Fruit fly (Drosophila melanogaster) whole organism, embryonic: ENCODE results near the gene CG8369.
A peak's percentile ranks its signal among the peaks of the same experiment; 100 is the strongest.

Experiments
- Blimp-1 ChIP-seq: fragments of 200-800 bp; sonication (Bioruptor generic); optimal IDR thresholded peaks from 3 replicates; lab custom pipeline; 2018; ENCODE audit warnings: missing biosample characterization, missing genetic modification characterization, mild to moderate bottlenecking, moderate library complexity, missing genetic modification reagents
- Bteb2 ChIP-seq: fragments of 200-800 bp; sonication (Bioruptor generic); optimal IDR thresholded peaks from 2 replicates; lab custom pipeline; 2016; ENCODE audit warnings: missing biosample characterization, missing genetic modification characterization
- CG13894 ChIP-seq: fragments of 200-800 bp; sonication (Bioruptor generic); optimal IDR thresholded peaks from 3 replicates; lab custom pipeline; 2018; ENCODE audit warnings: missing biosample characterization, mild to moderate bottlenecking, missing genetic modification characterization, moderate library complexity
- CG14014 ChIP-seq: fragments of 200-800 bp; sonication (Bioruptor generic); IDR thresholded peaks from 2 replicates; pipeline ENCODE4 v1.3.6; 2022; ENCODE audit warnings: missing biosample characterization, missing genetic modification characterization
- CG14860 ChIP-seq: fragments of 200-800 bp; sonication (Bioruptor generic); IDR thresholded peaks from 3 replicates; pipeline ENCODE4 v1.3.6; 2022; ENCODE audit warnings: missing biosample characterization, missing genetic modification characterization; ENCODE audit not compliant: partially characterized antibody
- CG15479 ChIP-seq: fragments of 200-800 bp; sonication (Bioruptor generic); optimal IDR thresholded peaks from 3 replicates; lab custom pipeline; 2019; ENCODE audit warnings: missing biosample characterization, mild to moderate bottlenecking, missing genetic modification characterization, moderate library complexity
- CG15696 ChIP-seq: fragments of 200-800 bp; sonication (Bioruptor generic); optimal IDR thresholded peaks from 2 replicates; lab custom pipeline; 2019; ENCODE audit warnings: missing biosample characterization, mild to moderate bottlenecking, missing genetic modification characterization, moderate library complexity
- CG1602 ChIP-seq: fragments of 200-800 bp; sonication (Bioruptor generic); optimal IDR thresholded peaks from 3 replicates; lab custom pipeline; 2016; ENCODE audit warnings: missing biosample characterization, missing genetic modification characterization
- CG1832 ChIP-seq: fragments of 200-800 bp; sonication (Bioruptor generic); optimal IDR thresholded peaks from 2 replicates; lab custom pipeline; 2017; ENCODE audit warnings: missing biosample characterization, mild to moderate bottlenecking, missing genetic modification characterization, inconsistent platforms
- CG2116 ChIP-seq: fragments of 200-800 bp; sonication (Bioruptor generic); optimal IDR thresholded peaks from 3 replicates; lab custom pipeline; 2018; ENCODE audit warnings: missing biosample characterization, mild to moderate bottlenecking, missing genetic modification characterization
- CG2120 ChIP-seq: fragments of 200-800 bp; sonication (Bioruptor generic); optimal IDR thresholded peaks from 3 replicates; lab custom pipeline; 2016; ENCODE audit warnings: missing biosample characterization, missing genetic modification characterization
- CG32532 ChIP-seq: fragments of 200-800 bp; sonication (Bioruptor generic); IDR thresholded peaks from 2 replicates; pipeline ENCODE4 v1.3.6; 2022; ENCODE audit warnings: missing biosample characterization, missing genetic modification characterization
- CG32772 ChIP-seq: fragments of 200-800 bp; sonication (Bioruptor generic); IDR thresholded peaks from 2 replicates; pipeline ENCODE4 v1.3.6; 2022; ENCODE audit warnings: missing biosample characterization, missing genetic modification characterization
- CG3281 ChIP-seq: fragments of 200-800 bp; sonication (Bioruptor generic); optimal IDR thresholded peaks from 3 replicates; lab custom pipeline; 2017; ENCODE audit warnings: missing biosample characterization, mild to moderate bottlenecking, missing genetic modification characterization
- CG6683 ChIP-seq: fragments of 200-800 bp; sonication (Bioruptor generic); optimal IDR thresholded peaks from 2 replicates; lab custom pipeline; 2017; ENCODE audit warnings: missing biosample characterization, mild to moderate bottlenecking, missing genetic modification characterization, missing genetic modification reagents
- CG7745 ChIP-seq: fragments of 200-800 bp; sonication (Bioruptor generic); optimal IDR thresholded peaks from 2 replicates; lab custom pipeline; 2018; ENCODE audit warnings: missing biosample characterization, mild to moderate bottlenecking, missing genetic modification characterization, moderate library complexity
- CkIIα-i1 ChIP-seq: fragments of 200-800 bp; sonication (Bioruptor generic); IDR thresholded peaks from 2 replicates; pipeline ENCODE4 v1.3.6; 2022; ENCODE audit warnings: missing biosample characterization, missing genetic modification characterization
- Drgx ChIP-seq: fragments of 200-800 bp; sonication (Bioruptor generic); IDR thresholded peaks from 2 replicates; pipeline ENCODE4 v1.3.6; 2022; ENCODE audit warnings: missing biosample characterization, missing genetic modification characterization
- Jarid2 ChIP-seq: fragments of 200-800 bp; sonication (Bioruptor generic); optimal IDR thresholded peaks from 3 replicates; lab custom pipeline; 2017; ENCODE audit warnings: mild to moderate bottlenecking, missing biosample characterization, missing genetic modification reagents, missing genetic modification characterization
- Kr ChIP-seq: fragments of 200-800 bp; sonication (Bioruptor generic); optimal IDR thresholded peaks from 2 replicates; lab custom pipeline; 2017; ENCODE audit warnings: missing biosample characterization, mild to moderate bottlenecking, missing genetic modification characterization
- MBD-R2 ChIP-seq: fragments of 200-800 bp; sonication (Bioruptor generic); IDR thresholded peaks from 2 replicates; pipeline ENCODE4 v1.3.6; 2022; ENCODE audit warnings: missing biosample characterization, missing genetic modification characterization
- Med ChIP-seq: fragments of 200-800 bp; sonication (Bioruptor generic); peaks from one replicate; lab custom pipeline; 2016; ENCODE audit warnings: missing biosample characterization, missing genetic modification characterization, mild to moderate bottlenecking, inconsistent platforms, moderate library complexity
- Mrtf ChIP-seq: fragments of 200-800 bp; sonication (Bioruptor generic); IDR thresholded peaks from 3 replicates; pipeline ENCODE4 v1.3.6; 2022; ENCODE audit warnings: missing biosample characterization, missing genetic modification characterization
- Opbp ChIP-seq: fragments of 200-800 bp; sonication (Bioruptor generic); IDR thresholded peaks from 3 replicates; pipeline ENCODE4 v1.3.6; 2022; ENCODE audit warnings: missing biosample characterization, missing genetic modification characterization; ENCODE audit not compliant: partially characterized antibody
- Ssrp ChIP-seq: fragments of 200-800 bp; sonication (Bioruptor generic); optimal IDR thresholded peaks from 2 replicates; lab custom pipeline; 2018; ENCODE audit warnings: missing biosample characterization, mild to moderate bottlenecking, missing genetic modification characterization, moderate library complexity
- Trl ChIP-seq, 3 experiments: fragments of >200 bp in 2 of 3; fragments of 200-800 bp in 1 of 3; sonication (Bioruptor generic) in 1 of 3; optimal IDR thresholded peaks; 2 replicates in 1 of 3; 3 replicates in 2 of 3; lab custom pipeline; 2016 to 2017; ENCODE audit warnings: missing biosample characterization in 1 of 3, missing genetic modification characterization in 1 of 3
- ac ChIP-seq: fragments of 200-800 bp; sonication (Bioruptor generic); optimal IDR thresholded peaks from 3 replicates; lab custom pipeline; 2017; ENCODE audit warnings: missing biosample characterization, mild to moderate bottlenecking, missing genetic modification characterization
- bbx ChIP-seq: fragments of 200-800 bp; sonication (Bioruptor generic); IDR thresholded peaks from 2 replicates; pipeline ENCODE4 v1.3.6; 2022; ENCODE audit warnings: missing biosample characterization, missing genetic modification characterization; ENCODE audit not compliant: partially characterized antibody
- bowl ChIP-seq: fragments of 200-800 bp; sonication (Bioruptor generic); IDR thresholded peaks from 2 replicates; pipeline ENCODE4 v1.3.6; 2022; ENCODE audit warnings: missing biosample characterization, missing genetic modification characterization
- bsh ChIP-seq, 2 experiments: fragments of 200-800 bp; sonication (Bioruptor generic); optimal IDR thresholded peaks; 2 replicates each; lab custom pipeline; 2017 to 2018; ENCODE audit warnings: mild to moderate bottlenecking in 2 of 2, missing biosample characterization in 2 of 2, missing genetic modification characterization in 2 of 2, moderate library complexity in 1 of 2
- chinmo ChIP-seq: fragments of 200-800 bp; sonication (Bioruptor generic); IDR thresholded peaks from 4 replicates; pipeline ENCODE4 v1.3.6; 2022; ENCODE audit warnings: missing biosample characterization, missing genetic modification characterization; ENCODE audit not compliant: partially characterized antibody
- chm ChIP-seq: fragments of 200-800 bp; sonication (Bioruptor generic); IDR thresholded peaks from 2 replicates; pipeline ENCODE4 v1.3.6; 2022; ENCODE audit warnings: missing biosample characterization, missing genetic modification characterization
- ci ChIP-seq: fragments of 200-800 bp; sonication (Bioruptor generic); IDR thresholded peaks from 3 replicates; pipeline ENCODE4 v1.3.6; 2022; ENCODE audit warnings: missing biosample characterization, missing genetic modification characterization
- corto ChIP-seq: fragments of 200-800 bp; sonication (Bioruptor generic); optimal IDR thresholded peaks from 2 replicates; lab custom pipeline; 2016; ENCODE audit warnings: missing biosample characterization, mild to moderate bottlenecking, missing genetic modification characterization, moderate library complexity
- kni ChIP-seq: fragments of 200-800 bp; sonication (Bioruptor generic); optimal IDR thresholded peaks from 3 replicates; lab custom pipeline; 2017; ENCODE audit warnings: mild to moderate bottlenecking, missing biosample characterization, missing genetic modification reagents, missing genetic modification characterization
- nom ChIP-seq: fragments of 200-800 bp; sonication (Bioruptor generic); optimal IDR thresholded peaks from 2 replicates; lab custom pipeline; 2017; ENCODE audit warnings: missing biosample characterization, missing genetic modification characterization, mild to moderate bottlenecking, moderate library complexity, missing genetic modification reagents
- p53 ChIP-seq: fragments of 200-800 bp; sonication (Bioruptor generic); optimal IDR thresholded peaks from 2 replicates; lab custom pipeline; 2016; ENCODE audit warnings: missing biosample characterization, missing genetic modification characterization
- rib ChIP-seq: fragments of 200-800 bp; sonication (Bioruptor generic); IDR thresholded peaks from 2 replicates; pipeline ENCODE4 v1.3.6; 2022; ENCODE audit warnings: missing biosample characterization, missing genetic modification characterization
- sens ChIP-seq: fragments of 200-800 bp; sonication (Bioruptor generic); peaks from one replicate; lab custom pipeline; 2016; ENCODE audit warnings: missing biosample characterization, missing genetic modification characterization
- sna ChIP-seq: fragments of 200-800 bp; sonication (Bioruptor generic); IDR thresholded peaks from 2 replicates; pipeline ENCODE4 v1.3.6; 2022; ENCODE audit warnings: missing biosample characterization, missing genetic modification characterization; ENCODE audit not compliant: partially characterized antibody
- sqz ChIP-seq: fragments of 200-800 bp; sonication (Bioruptor generic); optimal IDR thresholded peaks from 3 replicates; lab custom pipeline; 2018; ENCODE audit warnings: missing biosample characterization, mild to moderate bottlenecking, missing genetic modification characterization
- vvl ChIP-seq: fragments of 200-800 bp; sonication (Bioruptor generic); IDR thresholded peaks from 2 replicates; pipeline ENCODE4 v1.3.6; 2022; ENCODE audit warnings: missing biosample characterization, missing genetic modification characterization
- wdn ChIP-seq: fragments of 200-800 bp; sonication (Bioruptor generic); IDR thresholded peaks from 2 replicates; pipeline ENCODE4 v1.3.6; 2022; ENCODE audit warnings: missing biosample characterization, missing genetic modification characterization
- yki ChIP-seq: fragments of >200 bp; optimal IDR thresholded peaks from 3 replicates; lab custom pipeline; 2018
- z ChIP-seq: fragments of 200-800 bp; sonication (Bioruptor generic); IDR thresholded peaks from 3 replicates; pipeline ENCODE4 v1.3.6; 2022; ENCODE audit warnings: missing biosample characterization, missing genetic modification characterization

The CG8369 gene

DNA sequence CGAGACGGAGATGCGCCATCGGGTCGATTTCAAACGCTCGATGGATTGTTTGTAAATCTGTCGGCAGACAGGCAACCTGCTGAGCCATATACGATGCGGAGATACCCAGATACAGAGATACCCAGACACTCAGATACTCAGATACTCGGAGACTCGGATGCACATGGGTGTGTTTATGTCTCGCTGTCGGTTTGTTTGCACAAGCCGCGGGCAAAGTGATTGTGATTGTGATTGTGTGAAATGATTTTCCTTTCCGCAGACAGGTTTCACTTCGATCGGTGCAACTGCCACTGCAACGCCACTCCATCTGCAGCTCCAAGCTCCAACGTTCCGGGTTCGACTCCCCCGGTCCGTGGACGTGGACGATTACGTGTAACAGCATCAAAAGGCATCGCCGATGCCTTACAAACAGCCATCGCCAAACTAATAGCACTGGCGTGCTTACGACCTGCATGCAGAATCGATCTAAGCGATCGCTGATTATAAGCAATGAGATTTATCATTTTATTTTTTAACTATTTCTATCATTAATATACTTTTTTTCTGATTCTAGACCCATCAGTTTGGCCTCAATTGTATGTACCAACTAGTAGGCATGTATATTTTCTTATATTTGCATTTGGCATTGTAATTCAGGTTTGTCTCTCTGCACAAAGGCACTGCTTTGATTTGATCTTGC is 32.9 kb upstream of the CG8369 start (continued):
- TF ChIP-seq CG2116 (GFP tag; lab: Kevin White, UChicago) (no peak), Kr (GFP tag; lab: Kevin White, UChicago) (no peak), Trl (optimal IDR thresholded peaks at IDR 0.05; lab: Kevin White, UChicago) (no peak), Trl (GFP tag; optimal IDR thresholded peaks at IDR 0.05; lab: Kevin White, UChicago) (no peak), CG15696 (no peak), CG1602 (peak; percentile 43), Mrtf (GFP tag; lab: Robert Waterston, UW) (peak; percentile 62; the same call in 1 of the 3 replicates), CG7745 (no peak), MBD-R2 (GFP tag; lab: Robert Waterston, UW) (no peak), CkIIα-i1 (GFP tag; lab: Robert Waterston, UW) (no peak), bowl (GFP tag; lab: Robert Waterston, UW) (no peak), chm (GFP tag; lab: Robert Waterston, UW) (no peak), CG3281 (GFP tag; lab: Kevin White, UChicago) (no peak)

DNA sequence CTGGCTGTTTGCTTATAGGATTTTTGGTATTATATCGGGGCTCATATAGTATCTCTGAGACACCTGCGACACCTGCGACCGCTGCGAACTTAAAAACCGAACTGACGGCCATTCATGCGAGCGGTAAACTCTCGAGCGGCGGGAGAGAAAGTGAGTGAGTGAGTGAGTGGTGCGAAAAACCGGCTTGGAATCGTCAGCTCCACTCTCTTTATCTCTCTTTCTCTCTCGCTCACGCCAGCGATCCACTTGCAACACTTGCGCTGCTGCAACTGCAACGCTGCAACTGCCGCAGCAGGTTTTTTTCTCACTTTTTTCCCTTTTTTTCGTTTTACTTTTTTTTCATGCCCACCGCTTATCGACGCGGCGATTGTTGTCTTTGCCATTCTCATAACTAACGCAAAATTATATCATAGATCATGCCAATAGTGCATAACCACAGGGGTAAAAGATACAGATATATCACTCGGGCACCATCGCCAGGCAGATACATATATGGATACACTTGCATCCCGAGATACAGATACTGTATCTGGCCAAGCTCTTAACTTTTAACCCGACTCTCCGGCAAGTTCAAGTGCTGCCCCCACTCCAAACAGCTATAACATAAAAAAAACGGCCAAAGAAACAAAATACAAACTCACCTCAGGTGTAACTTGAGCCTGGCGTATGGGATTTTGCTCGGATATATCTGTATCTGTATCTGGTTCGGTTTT is 29.2 kb upstream of the CG8369 start:
- TF ChIP-seq chinmo (GFP tag; lab: Robert Waterston, UW) = 0 out of 4 replicates have a peak, but pooled peaks have one; percentile 40
- TF ChIP-seq CG32772 = peak; percentile 26; the same call in 1 of the 2 replicates
- TF ChIP-seq wdn (GFP tag; lab: Robert Waterston, UW) = no peak
- no peak for TF ChIP-seq Ssrp (tag; lab: Kevin White, UChicago)
- TF ChIP-seq nom (GFP tag; lab: Kevin White, UChicago) = peak; percentile 94
- peak; percentile 64 for TF ChIP-seq sqz (GFP tag; lab: Kevin White, UChicago)
- TF ChIP-seq p53 (GFP tag; lab: Kevin White, UChicago) = no peak
- peak; percentile 62 for TF ChIP-seq Jarid2
- no peak for TF ChIP-seq rib (GFP tag; lab: Robert Waterston, UW)
- no peak for TF ChIP-seq CG14014 (GFP tag; lab: Robert Waterston, UW)
- TF ChIP-seq CG14860 (GFP tag; lab: Robert Waterston, UW) = 0 out of 3 replicates have a peak, but pooled peaks have one; percentile 37
- TF ChIP-seq CG13894 (tag; lab: Kevin White, UChicago) = peak; percentile 2
- peak; percentile 29 for TF ChIP-seq corto (GFP tag; lab: Kevin White, UChicago)
- peak; percentile 54 for TF ChIP-seq CG1832 (GFP tag; lab: Kevin White, UChicago)
- TF ChIP-seq kni (GFP tag; lab: Kevin White, UChicago) = peak; percentile 50
- TF ChIP-seq vvl (GFP tag; lab: Robert Waterston, UW) = peak; percentile 19; the same call in 1 of the 2 replicates
- peak; percentile 51; the same call in 1 of the 2 replicates for TF ChIP-seq Drgx (GFP tag; lab: Robert Waterston, UW)
- peak; percentile 37 for TF ChIP-seq CG15479 (GFP tag; lab: Kevin White, UChicago)
- no peak for TF ChIP-seq Bteb2 (GFP tag; lab: Kevin White, UChicago)
- TF ChIP-seq Trl (optimal IDR thresholded peaks at IDR 0.05; lab: Kevin White, UChicago) = peak; percentile 27 to 80
- TF ChIP-seq Trl (GFP tag; optimal IDR thresholded peaks at IDR 0.05; lab: Kevin White, UChicago) = no peak
- no peak for TF ChIP-seq ac (GFP tag; lab: Kevin White, UChicago)
- no peak for TF ChIP-seq CG32532
- peak; percentile 87 for TF ChIP-seq Blimp-1 (GFP tag; lab: Kevin White, UChicago)
- 0 out of 2 replicates have a peak, but pooled peaks have one; percentile 10 for TF ChIP-seq bbx
- peak; percentile 89 for TF ChIP-seq z
- peak; percentile 62 for TF ChIP-seq Med (GFP tag; lab: Kevin White, UChicago)
- no peak for TF ChIP-seq CG2120
- 0 out of 3 replicates have a peak, but pooled peaks have one; percentile 49 for TF ChIP-seq Opbp (GFP tag; lab: Robert Waterston, UW)
- TF ChIP-seq yki (lab: Kevin White, UChicago) = peak; percentile 36
- TF ChIP-seq sna (GFP tag; lab: Robert Waterston, UW) = no peak
- TF ChIP-seq ci (GFP tag; lab: Robert Waterston, UW) = 0 out of 3 replicates have a peak, but pooled peaks have one; percentile 24
- TF ChIP-seq bsh (GFP tag; optimal IDR thresholded peaks at IDR 0.05; lab: Kevin White, UChicago) = peak in 1 of 2 experiments; percentile 84
- TF ChIP-seq sens (GFP tag; lab: Kevin White, UChicago) = peak; percentile 60
- TF ChIP-seq CG6683 (GFP tag; lab: Kevin White, UChicago) = no peak
